Worm (Caenorhabditis elegans) whole organism, young adult: Measurements from ENCODE around the gene Y39E4A.1.

Experiments
- B0019.2 ChIP-seq: fragments of 200-800 bp; sonication (Bioruptor generic); conservative IDR thresholded peaks from 2 replicates; pipeline ENCODE4 v1.3.6; 2022; ENCODE audit warnings: missing genetic modification reagents, missing genetic modification characterization, missing compliant biosample characterization
- B0261.1 ChIP-seq: sonication (generic microtip); optimal IDR thresholded peaks from 2 replicates; lab custom pipeline; 2016; ENCODE audit warnings: mild to moderate bottlenecking, missing genetic modification characterization, moderate library complexity, missing compliant biosample characterization
- B0336.3 ChIP-seq: fragments of 200-800 bp; sonication (Bioruptor generic); IDR thresholded peaks from 2 replicates; pipeline ENCODE4 v1.3.6; 2022; ENCODE audit warnings: missing genetic modification characterization, missing compliant biosample characterization
- F49E8.2 ChIP-seq: sonication (generic microtip); optimal IDR thresholded peaks from 3 replicates; lab custom pipeline; 2017; ENCODE audit warnings: missing genetic modification characterization, mild to moderate bottlenecking, missing compliant biosample characterization, antibody characterized with exemption, moderate library complexity; ENCODE audit not compliant: insufficient read depth
- F57A8.1 ChIP-seq: fragments of 200-800 bp; sonication (Bioruptor generic); optimal IDR thresholded peaks from 2 replicates; lab custom pipeline; 2018; ENCODE audit warnings: mild to moderate bottlenecking, missing genetic modification characterization, moderate library complexity, missing compliant biosample characterization
- K11D2.4 ChIP-seq: fragments of 200-800 bp; sonication (Bioruptor generic); IDR thresholded peaks from 2 replicates; pipeline ENCODE4 v1.3.6; 2022; ENCODE audit warnings: missing genetic modification reagents, missing genetic modification characterization, missing compliant biosample characterization
- T26A5.8 ChIP-seq: sonication (generic microtip); optimal IDR thresholded peaks from 2 replicates; lab custom pipeline; 2016; ENCODE audit warnings: missing genetic modification characterization, missing compliant biosample characterization
- Y53F4B.3 ChIP-seq: fragments of 200-800 bp; sonication (Bioruptor generic); IDR thresholded peaks from 2 replicates; pipeline ENCODE4 v1.3.6; 2022; ENCODE audit warnings: missing genetic modification reagents, missing genetic modification characterization, missing compliant biosample characterization
- ama-1 ChIP-seq, 3 experiments: fragments of 150-350 bp in 1 of 3; sonication (generic microtip) in 2 of 3; optimal IDR thresholded peaks; 2 replicates each; lab custom pipeline; 2014 to 2018; ENCODE audit warnings: missing biosample characterization in 2 of 3, missing genetic modification characterization in 2 of 3, missing genetic modification reagents in 2 of 3
- aptf-3 ChIP-seq: fragments of 200-800 bp; sonication (Bioruptor generic); IDR thresholded peaks from 2 replicates; pipeline ENCODE4 v1.3.6; 2022; ENCODE audit warnings: missing genetic modification characterization, missing compliant biosample characterization
- attf-3 ChIP-seq: fragments of 200-800 bp; sonication (Bioruptor generic); conservative IDR thresholded peaks from 2 replicates; pipeline ENCODE4 v1.3.6; 2022; ENCODE audit warnings: missing genetic modification reagents, missing genetic modification characterization, missing compliant biosample characterization
- attf-5 ChIP-seq: fragments of 200-800 bp; sonication (Bioruptor generic); optimal IDR thresholded peaks from 2 replicates; lab custom pipeline; 2018; ENCODE audit warnings: mild to moderate bottlenecking, missing genetic modification characterization, missing compliant biosample characterization
- attf-6 ChIP-seq: fragments of 200-800 bp; sonication (Bioruptor generic); IDR thresholded peaks from 2 replicates; pipeline ENCODE4 v1.3.6; 2022; ENCODE audit warnings: missing genetic modification reagents, missing genetic modification characterization, missing compliant biosample characterization
- cebp-2 ChIP-seq: fragments of 200-800 bp; sonication (Bioruptor generic); IDR thresholded peaks from 2 replicates; pipeline ENCODE4 v1.3.6; 2022; ENCODE audit warnings: missing genetic modification characterization, missing compliant biosample characterization
- ceh-58 ChIP-seq: fragments of 200-800 bp; sonication (Bioruptor generic); IDR thresholded peaks from 2 replicates; pipeline ENCODE4 v1.3.6; 2022; ENCODE audit warnings: missing genetic modification characterization, missing compliant biosample characterization
- ceh-79 ChIP-seq: sonication (generic microtip); optimal IDR thresholded peaks from 2 replicates; lab custom pipeline; 2017; ENCODE audit warnings: mild to moderate bottlenecking, missing genetic modification characterization, missing compliant biosample characterization
- dox-1 ChIP-seq: fragments of 200-800 bp; sonication (Bioruptor generic); IDR thresholded peaks from 2 replicates; pipeline ENCODE4 v1.3.6; 2022; ENCODE audit warnings: missing genetic modification reagents, missing genetic modification characterization, missing compliant biosample characterization
- dpff-1 ChIP-seq: sonication (generic microtip); optimal IDR thresholded peaks from 2 replicates; lab custom pipeline; 2017; ENCODE audit warnings: mild to moderate bottlenecking, missing genetic modification characterization, missing compliant biosample characterization
- egl-18 ChIP-seq: fragments of 200-800 bp; sonication (Bioruptor generic); IDR thresholded peaks from 2 replicates; pipeline ENCODE4 v1.3.6; 2022; ENCODE audit warnings: missing genetic modification reagents, missing genetic modification characterization, missing compliant biosample characterization
- egl-44 ChIP-seq: fragments of 200-800 bp; sonication (Bioruptor generic); IDR thresholded peaks from 2 replicates; pipeline ENCODE4 v1.3.6; 2022; ENCODE audit warnings: missing genetic modification reagents, missing genetic modification characterization, missing compliant biosample characterization
- ets-4 ChIP-seq: fragments of 200-800 bp; sonication (Bioruptor generic); optimal IDR thresholded peaks from 2 replicates; lab custom pipeline; 2018; ENCODE audit warnings: mild to moderate bottlenecking, missing genetic modification characterization, missing compliant biosample characterization
- fkh-3 ChIP-seq: sonication (generic microtip); optimal IDR thresholded peaks from 2 replicates; lab custom pipeline; 2016; ENCODE audit warnings: mild to moderate bottlenecking, missing genetic modification characterization, missing compliant biosample characterization
- gei-17 ChIP-seq: fragments of 200-800 bp; sonication (Bioruptor generic); optimal IDR thresholded peaks from 2 replicates; lab custom pipeline; 2018; ENCODE audit warnings: mild to moderate bottlenecking, missing genetic modification characterization, missing compliant biosample characterization
- hmg-20 ChIP-seq: fragments of 200-800 bp; sonication (Bioruptor generic); IDR thresholded peaks from 2 replicates; pipeline ENCODE4 v1.3.6; 2022; ENCODE audit warnings: missing genetic modification reagents, missing genetic modification characterization, missing compliant biosample characterization
- lag-1 ChIP-seq: fragments of 200-800 bp; sonication (Bioruptor generic); IDR thresholded peaks from 2 replicates; pipeline ENCODE4 v1.3.6; 2022; ENCODE audit warnings: missing genetic modification reagents, missing genetic modification characterization, missing compliant biosample characterization
- let-526 ChIP-seq: fragments of 200-800 bp; sonication (Bioruptor generic); IDR thresholded peaks from 2 replicates; pipeline ENCODE4 v1.3.6; 2022; ENCODE audit warnings: missing genetic modification reagents, missing genetic modification characterization, missing compliant biosample characterization
- let-607 ChIP-seq, 2 experiments: fragments of 200-800 bp in 1 of 2; sonication (Bioruptor generic) in 1 of 2; sonication (generic microtip) in 1 of 2; optimal IDR thresholded peaks; 2 replicates each; lab custom pipeline; 2016 to 2018; ENCODE audit warnings: mild to moderate bottlenecking in 2 of 2, missing compliant biosample characterization in 2 of 2, missing genetic modification characterization in 2 of 2, moderate library complexity in 2 of 2, missing genotype in 1 of 2
- lin-35 ChIP-seq, 3 experiments: fragments of 150-350 bp in 2 of 3; sonication (generic microtip) in 1 of 3; optimal IDR thresholded peaks; 2 replicates each; lab custom pipeline; 2014 to 2018; ENCODE audit warnings: missing biosample characterization in 3 of 3, missing genetic modification characterization in 3 of 3, missing genetic modification reagents in 3 of 3
- lin-40 ChIP-seq: sonication (generic microtip); optimal IDR thresholded peaks from 2 replicates; lab custom pipeline; 2016; ENCODE audit warnings: missing genetic modification characterization, mild to moderate bottlenecking, missing compliant biosample characterization, missing genotype, missing genetic modification reagents
- lsy-27 ChIP-seq: sonication (generic microtip); optimal IDR thresholded peaks from 2 replicates; lab custom pipeline; 2017; ENCODE audit warnings: missing genetic modification characterization, mild to moderate bottlenecking, missing compliant biosample characterization, antibody characterized with exemption, missing genotype, borderline replicate concordance; ENCODE audit not compliant: insufficient read depth
- madf-6 ChIP-seq: fragments of 200-800 bp; sonication (Bioruptor generic); IDR thresholded peaks from 2 replicates; pipeline ENCODE4 v1.3.6; 2022; ENCODE audit warnings: missing genetic modification reagents, missing genetic modification characterization, missing compliant biosample characterization
- mes-4 ChIP-seq: sonication (generic microtip); optimal IDR thresholded peaks from 2 replicates; lab custom pipeline; 2016; ENCODE audit warnings: missing genotype, missing genetic modification characterization, missing compliant biosample characterization
- nfya-2 ChIP-seq: fragments of 200-800 bp; sonication (Bioruptor generic); IDR thresholded peaks from 2 replicates; pipeline ENCODE4 v1.3.6; 2022; ENCODE audit warnings: missing genetic modification reagents, missing genetic modification characterization, missing compliant biosample characterization
- nhr-120 ChIP-seq: fragments of 200-800 bp; sonication (Bioruptor generic); IDR thresholded peaks from 2 replicates; pipeline ENCODE4 v1.3.6; 2022; ENCODE audit warnings: missing genetic modification characterization, missing compliant biosample characterization
- nhr-179 ChIP-seq: sonication (generic microtip); optimal IDR thresholded peaks from 2 replicates; lab custom pipeline; 2016; ENCODE audit warnings: mild to moderate bottlenecking, missing genetic modification characterization, missing compliant biosample characterization
- rec-8 ChIP-seq, 2 experiments: sonication (generic microtip); optimal IDR thresholded peaks; 2 replicates each; lab custom pipeline; 2016; ENCODE audit warnings: mild to moderate bottlenecking in 2 of 2, missing genetic modification characterization in 2 of 2, missing genetic modification reagents in 2 of 2, missing genotype in 2 of 2, missing biosample characterization in 1 of 2, missing compliant biosample characterization in 1 of 2, moderate library complexity in 1 of 2
- rpc-1 ChIP-seq, 2 experiments: fragments of 150-350 bp in 1 of 2; sonication (generic microtip) in 1 of 2; optimal IDR thresholded peaks; 2 replicates each; lab custom pipeline; 2014 to 2018; ENCODE audit warnings: missing biosample characterization in 1 of 2, missing genetic modification characterization in 1 of 2, missing genetic modification reagents in 1 of 2, missing genotype in 1 of 2
- sdz-38 ChIP-seq: sonication (generic microtip); optimal IDR thresholded peaks from 2 replicates; lab custom pipeline; 2016; ENCODE audit warnings: missing genotype, missing genetic modification characterization, missing compliant biosample characterization
- snpc-1.1 ChIP-seq: sonication (generic microtip); optimal IDR thresholded peaks from 2 replicates; lab custom pipeline; 2017; ENCODE audit warnings: missing genetic modification characterization, mild to moderate bottlenecking, missing compliant biosample characterization, antibody characterized with exemption, moderate library complexity, missing genotype, missing genetic modification reagents; ENCODE audit not compliant: insufficient read depth
- snpc-1.3 ChIP-seq: sonication (generic microtip); optimal IDR thresholded peaks from 2 replicates; lab custom pipeline; 2017; ENCODE audit warnings: missing genetic modification characterization, mild to moderate bottlenecking, missing compliant biosample characterization, antibody characterized with exemption, moderate library complexity, missing genotype, missing genetic modification reagents; ENCODE audit not compliant: insufficient read depth
- xnd-1 ChIP-seq: sonication (generic microtip); optimal IDR thresholded peaks from 2 replicates; lab custom pipeline; 2016; ENCODE audit warnings: missing genotype, missing genetic modification reagents, missing genetic modification characterization, missing compliant biosample characterization
- zfh-2 ChIP-seq: fragments of 200-800 bp; sonication (Bioruptor generic); conservative IDR thresholded peaks from 2 replicates; pipeline ENCODE4 v1.3.6; 2022; ENCODE audit warnings: missing genetic modification reagents, missing genetic modification characterization, missing compliant biosample characterization
- ztf-18 ChIP-seq: sonication (generic microtip); optimal IDR thresholded peaks from 2 replicates; lab custom pipeline; 2016; ENCODE audit warnings: missing genotype, mild to moderate bottlenecking, missing genetic modification characterization, missing compliant biosample characterization
- ztf-25 ChIP-seq: fragments of 200-800 bp; sonication (Bioruptor generic); IDR thresholded peaks from 2 replicates; pipeline ENCODE4 v1.3.6; 2022; ENCODE audit warnings: missing genetic modification reagents, missing genetic modification characterization, missing compliant biosample characterization
- ztf-28 ChIP-seq: fragments of 200-800 bp; sonication (Bioruptor generic); IDR thresholded peaks from 2 replicates; pipeline ENCODE4 v1.3.6; 2022; ENCODE audit warnings: missing genetic modification reagents, missing genetic modification characterization, missing compliant biosample characterization
- ztf-3 ChIP-seq: fragments of 200-800 bp; sonication (Bioruptor generic); optimal IDR thresholded peaks from 2 replicates; lab custom pipeline; 2018; ENCODE audit warnings: mild to moderate bottlenecking, missing genetic modification characterization, missing compliant biosample characterization

Gene Y39E4A.1

DNA sequence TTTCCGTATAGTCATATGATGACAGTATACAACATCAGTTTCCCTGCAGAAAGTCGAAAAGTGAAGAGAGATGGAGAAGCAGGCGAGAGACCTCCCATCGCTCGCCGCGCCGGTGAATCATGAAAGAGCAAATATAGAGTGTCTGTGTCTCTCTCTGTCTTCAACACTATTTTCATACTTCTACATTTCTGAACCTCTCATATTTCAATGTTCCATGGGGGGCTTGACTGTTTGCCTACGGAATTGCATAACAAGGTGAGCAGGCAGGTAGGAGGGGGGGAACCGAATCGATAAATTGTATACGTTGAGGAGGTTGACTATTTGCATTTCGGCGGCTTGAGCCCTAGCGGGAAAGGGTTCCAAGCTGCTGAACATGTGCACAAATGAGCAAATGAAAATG is 31.3 kb upstream of the Y39E4A.1 start (continued):
- TF ChIP-seq attf-3 (GFP tag; lab: Robert Waterston, UW) (no peak), lsy-27 (no peak), rpc-1 (optimal IDR thresholded peaks at IDR 0.05; lab: Kevin White, UChicago) (no peak), rpc-1 (tag; optimal IDR thresholded peaks at IDR 0.05; lab: Kevin White, UChicago) (no peak), ama-1 (optimal IDR thresholded peaks at IDR 0.05; lab: Kevin White, UChicago) (no peak), ama-1 (GFP tag; optimal IDR thresholded peaks at IDR 0.05; lab: Kevin White, UChicago) (no peak), ets-4 (GFP tag; lab: Kevin White, UChicago) (no peak), nhr-179 (no peak), let-607 (tag; optimal IDR thresholded peaks at IDR 0.05; lab: Kevin White, UChicago) (no peak), ztf-28 (GFP tag; lab: Robert Waterston, UW) (no peak), ztf-18 (tag; lab: Kevin White, UChicago) (no peak), B0261.1 (no peak), madf-6 (GFP tag; lab: Robert Waterston, UW) (no peak), B0019.2 (GFP tag; lab: Robert Waterston, UW) (no peak), K11D2.4 (no peak), sdz-38 (tag; lab: Kevin White, UChicago) (no peak), ceh-79 (tag; lab: Kevin White, UChicago) (no peak), attf-6 (GFP tag; lab: Robert Waterston, UW) (no peak), let-526 (no peak), fkh-3 (tag; lab: Kevin White, UChicago) (no peak), ztf-25 (GFP tag; lab: Robert Waterston, UW) (0 out of 2 replicates have a peak, but pooled peaks have one; percentile 26), nhr-120 (GFP tag; lab: Robert Waterston, UW) (no peak), hmg-20 (GFP tag; lab: Robert Waterston, UW) (no peak), rec-8 (tag; optimal IDR thresholded peaks at IDR 0.05; lab: Kevin White, UChicago) (no peak), snpc-1.1 (tag; lab: Kevin White, UChicago) (no peak), F49E8.2 (no peak), dox-1 (GFP tag; lab: Robert Waterston, UW) (peak; percentile 48; the same call in 1 of the 2 replicates), nfya-2 (GFP tag; lab: Robert Waterston, UW) (no peak), ceh-58 (GFP tag; lab: Robert Waterston, UW) (no peak), egl-44 (GFP tag; lab: Robert Waterston, UW) (no peak), dpff-1 (no peak), T26A5.8 (tag; lab: Kevin White, UChicago) (no peak), cebp-2 (GFP tag; lab: Robert Waterston, UW) (no peak), lin-35 (GFP tag; optimal IDR thresholded peaks at IDR 0.05; lab: Kevin White, UChicago) (no peak), mes-4 (tag; lab: Kevin White, UChicago) (no peak), aptf-3 (GFP tag; lab: Robert Waterston, UW) (no peak), lin-40 (tag; lab: Kevin White, UChicago) (no peak), gei-17 (GFP tag; lab: Kevin White, UChicago) (no peak), xnd-1 (no peak), egl-18 (no peak), B0336.3 (GFP tag; lab: Robert Waterston, UW) (0 out of 2 replicates have a peak, but pooled peaks have one; percentile 39), Y53F4B.3 (GFP tag; lab: Robert Waterston, UW) (no peak), snpc-1.3 (no peak), zfh-2 (GFP tag; lab: Robert Waterston, UW) (no peak; the same call in 1 of the 2 replicates), F57A8.1 (GFP tag; lab: Kevin White, UChicago) (no peak), lag-1 (no peak), attf-5 (GFP tag; lab: Kevin White, UChicago) (peak; percentile 27), ztf-3 (GFP tag; lab: Kevin White, UChicago) (no peak)
